Worm (Caenorhabditis elegans) whole organism, L1 larva: ENCODE measurements around the gene B0024.3.

Source experiments
- ets-5 ChIP-seq: fragments of 200-800 bp; sonication (Bioruptor generic); IDR thresholded peaks from 2 replicates; pipeline ENCODE4 v1.3.6; 2022; ENCODE audit warnings: missing genetic modification characterization, missing compliant biosample characterization
- fkh-8 ChIP-seq: sonication (generic microtip); optimal IDR thresholded peaks from 2 replicates; lab custom pipeline; 2016; ENCODE audit warnings: mild to moderate bottlenecking, missing genetic modification characterization, missing compliant biosample characterization
- tbx-2 ChIP-seq: sonication (generic microtip); optimal IDR thresholded peaks from 2 replicates; lab custom pipeline; 2016; ENCODE audit warnings: missing genetic modification characterization, missing compliant biosample characterization

DNA sequence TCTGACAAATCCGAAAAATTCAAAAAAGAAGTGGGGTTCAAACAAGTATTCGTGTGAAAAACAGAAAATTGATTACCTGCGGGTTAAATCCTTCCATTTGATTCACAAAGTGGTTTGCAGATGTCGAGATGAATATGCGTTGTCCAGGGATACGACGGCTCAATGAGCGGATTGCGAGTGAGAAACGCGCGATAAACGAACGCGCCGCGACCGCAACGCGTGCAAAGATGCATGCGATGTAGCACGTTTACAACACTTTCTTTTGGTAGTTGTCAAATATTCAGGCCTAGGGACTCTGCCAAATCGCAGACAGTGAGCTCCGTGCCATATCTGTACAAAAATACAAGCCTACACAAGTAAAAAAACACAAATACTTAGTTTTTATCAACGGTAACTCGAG lies 48.7 kb upstream of the B0024.3 start, which contains the start of gene fubl-1:
- TF ChIP-seq ets-5 (no peak), fkh-8 (tag; lab: Kevin White, UChicago) (peak; percentile 74), tbx-2 (no peak)
